Fruit fly (Drosophila melanogaster) whole organism, pupa: ENCODE data around the gene CG5910.

Source experiments
- CG15710 ChIP-seq: fragments of 200-800 bp; sonication (Bioruptor generic); optimal IDR thresholded peaks from 2 replicates; lab custom pipeline; 2018; ENCODE audit warnings: missing biosample characterization, mild to moderate bottlenecking, missing genetic modification characterization, moderate library complexity
- CG8301 ChIP-seq: fragments of 200-800 bp; sonication (Bioruptor generic); optimal IDR thresholded peaks from 2 replicates; lab custom pipeline; 2018; ENCODE audit warnings: missing biosample characterization, mild to moderate bottlenecking, missing genetic modification characterization

DNA sequence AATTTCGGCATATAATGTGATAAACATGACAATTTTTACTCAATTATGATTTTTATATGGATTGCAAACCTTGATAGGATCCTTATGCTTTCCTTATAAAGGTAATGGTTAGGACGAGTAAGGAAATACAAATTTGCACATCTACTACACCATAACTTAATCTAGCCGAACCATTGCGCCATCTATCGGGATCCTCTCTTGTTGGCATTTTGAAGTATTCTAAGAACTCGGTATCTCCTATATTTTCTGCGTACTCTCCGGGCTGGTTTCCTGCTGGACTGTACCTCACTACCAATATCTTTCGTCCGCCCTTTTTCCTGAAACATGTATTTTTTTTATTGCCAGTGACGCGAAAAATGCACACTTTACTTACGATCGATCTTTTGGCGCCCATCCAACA, 22.5 kb downstream of the CG5910 start, which contains the start of gene atk:
- no peak for TF ChIP-seq CG15710 (tag; lab: Kevin White, UChicago)
- TF ChIP-seq CG8301 (tag; lab: Kevin White, UChicago): no peak
